Worm (Caenorhabditis elegans) whole organism, L4 larva: ENCODE results near the gene F53F1.6.
"Not testable (repeated sequence)": the region's sequence is repeated elsewhere in the genome, so short reads cannot be mapped to it uniquely, and the experiment has no call there.

Source experiments
- F10B5.3 ChIP-seq: sonication (generic microtip); optimal IDR thresholded peaks from 2 replicates; lab custom pipeline; 2016; ENCODE audit warnings: mild to moderate bottlenecking, missing genetic modification characterization, missing compliant biosample characterization
- F26F4.8 ChIP-seq: fragments of 200-800 bp; sonication (Bioruptor generic); conservative IDR thresholded peaks from 2 replicates; pipeline ENCODE4 v1.3.6; 2022; ENCODE audit warnings: missing genetic modification characterization, missing compliant biosample characterization
- F44E2.7 ChIP-seq: fragments of 200-800 bp; sonication (Bioruptor generic); IDR thresholded peaks from 2 replicates; pipeline ENCODE4 v2.1.2; 2022; ENCODE audit warnings: missing genetic modification characterization, missing compliant biosample characterization
- T20F7.1 ChIP-seq: fragments of 200-800 bp; sonication (Bioruptor generic); optimal IDR thresholded peaks from 2 replicates; lab custom pipeline; 2018; ENCODE audit warnings: mild to moderate bottlenecking, missing genetic modification characterization, missing compliant biosample characterization
- T26A8.4 ChIP-seq: fragments of 200-800 bp; sonication (Bioruptor generic); IDR thresholded peaks from 2 replicates; pipeline ENCODE4 v1.3.6; 2022; ENCODE audit warnings: missing genetic modification characterization, missing compliant biosample characterization
- Y105C5A.15 ChIP-seq: fragments of 200-800 bp; sonication (Bioruptor generic); IDR thresholded peaks from 2 replicates; pipeline ENCODE4 v1.3.6; 2022; ENCODE audit warnings: missing genetic modification characterization, missing compliant biosample characterization
- ZK546.5 ChIP-seq, 2 experiments: sonication (generic microtip); optimal IDR thresholded peaks; 2 replicates each; lab custom pipeline; 2017; ENCODE audit warnings: missing biosample characterization in 2 of 2, missing genetic modification characterization in 2 of 2
- aha-1 ChIP-seq: fragments of 150-350 bp; peaks from one replicate; lab custom pipeline; 2014; ENCODE audit warnings: missing biosample characterization, missing genetic modification characterization
- attf-4 ChIP-seq: sonication (generic microtip); optimal IDR thresholded peaks from 3 replicates; lab custom pipeline; 2017; ENCODE audit warnings: missing biosample characterization, missing genetic modification characterization
- ceh-28 ChIP-seq: fragments of 150-350 bp; optimal IDR thresholded peaks from 2 replicates; lab custom pipeline; 2014; ENCODE audit warnings: missing biosample characterization, missing genetic modification reagents, missing genetic modification characterization
- ceh-62 ChIP-seq: sonication (generic microtip); optimal IDR thresholded peaks from 2 replicates; lab custom pipeline; 2017; ENCODE audit warnings: missing biosample characterization, missing genetic modification characterization
- ceh-82 ChIP-seq: sonication (generic microtip); optimal IDR thresholded peaks from 2 replicates; lab custom pipeline; 2017; ENCODE audit warnings: missing biosample characterization, missing genetic modification characterization
- daf-8 ChIP-seq: fragments of 200-800 bp; sonication (Bioruptor generic); IDR thresholded peaks from 2 replicates; pipeline ENCODE4 v1.3.6; 2022; ENCODE audit warnings: missing genetic modification characterization, missing compliant biosample characterization
- dmd-8 ChIP-seq: fragments of 200-800 bp; sonication (Bioruptor generic); IDR thresholded peaks from 2 replicates; pipeline ENCODE4 v1.3.6; 2022; ENCODE audit warnings: missing genetic modification characterization, missing compliant biosample characterization
- dve-1 ChIP-seq: sonication (generic microtip); optimal IDR thresholded peaks from 2 replicates; lab custom pipeline; 2017; ENCODE audit warnings: antibody characterized with exemption, mild to moderate bottlenecking, missing genetic modification characterization, missing compliant biosample characterization; ENCODE audit not compliant: insufficient read depth
- egl-43 ChIP-seq: fragments of 200-800 bp; sonication (Bioruptor generic); IDR thresholded peaks from 2 replicates; pipeline ENCODE4 v1.3.6; 2022; ENCODE audit warnings: missing genetic modification reagents, missing genetic modification characterization, missing compliant biosample characterization
- hlh-30 ChIP-seq: sonication (generic microtip); optimal IDR thresholded peaks from 2 replicates; lab custom pipeline; 2017; ENCODE audit warnings: antibody characterized with exemption, mild to moderate bottlenecking, missing genetic modification characterization, missing compliant biosample characterization; ENCODE audit not compliant: insufficient read depth
- lim-7 ChIP-seq: fragments of 200-800 bp; sonication (Bioruptor generic); IDR thresholded peaks from 2 replicates; pipeline ENCODE4 v1.3.6; 2022; ENCODE audit warnings: missing genetic modification characterization, missing compliant biosample characterization
- lin-1 ChIP-seq: fragments of 200-800 bp; sonication (Bioruptor generic); IDR thresholded peaks from 2 replicates; pipeline ENCODE4 v1.3.6; 2022; ENCODE audit warnings: missing genetic modification reagents, missing genetic modification characterization, missing compliant biosample characterization
- lin-38 ChIP-seq: fragments of 200-800 bp; sonication (Bioruptor generic); IDR thresholded peaks from 2 replicates; pipeline ENCODE4 v1.3.6; 2022; ENCODE audit warnings: missing genetic modification reagents, missing genetic modification characterization, missing compliant biosample characterization
- lir-3 ChIP-seq: sonication (generic microtip); optimal IDR thresholded peaks from 2 replicates; lab custom pipeline; 2016; ENCODE audit warnings: mild to moderate bottlenecking, missing genetic modification characterization, missing compliant biosample characterization
- madf-9 ChIP-seq: fragments of 200-800 bp; sonication (Bioruptor generic); conservative IDR thresholded peaks from 2 replicates; pipeline ENCODE4 v1.3.6; 2022; ENCODE audit warnings: missing genetic modification reagents, missing genetic modification characterization, missing compliant biosample characterization
- mep-1 ChIP-seq: fragments of 150-350 bp; sonication (generic microtip); optimal IDR thresholded peaks from 3 replicates; lab custom pipeline; 2014; ENCODE audit warnings: missing biosample characterization, missing genetic modification characterization
- mxl-3 ChIP-seq: fragments of 200-800 bp; sonication (Bioruptor generic); optimal IDR thresholded peaks from 2 replicates; lab custom pipeline; 2018; ENCODE audit warnings: mild to moderate bottlenecking, missing genetic modification characterization, missing compliant biosample characterization
- nhr-11 ChIP-seq: fragments of 150-350 bp; optimal IDR thresholded peaks from 2 replicates; lab custom pipeline; 2014; ENCODE audit warnings: missing biosample characterization, missing genetic modification characterization
- nhr-25 ChIP-seq: sonication (generic microtip); optimal IDR thresholded peaks from 2 replicates; lab custom pipeline; 2017; ENCODE audit warnings: missing genetic modification characterization, mild to moderate bottlenecking, missing compliant biosample characterization, antibody characterized with exemption, moderate library complexity, borderline replicate concordance; ENCODE audit not compliant: insufficient read depth
- nhr-28 ChIP-seq: fragments of 150-350 bp; optimal IDR thresholded peaks from 2 replicates; lab custom pipeline; 2014; ENCODE audit warnings: missing biosample characterization, missing genetic modification characterization
- nhr-6 ChIP-seq: fragments of 150-350 bp; optimal IDR thresholded peaks from 2 replicates; lab custom pipeline; 2014; ENCODE audit warnings: missing biosample characterization, missing genetic modification characterization
- nhr-77 ChIP-seq: fragments of 150-350 bp; optimal IDR thresholded peaks from 2 replicates; lab custom pipeline; 2014; ENCODE audit warnings: missing biosample characterization, missing genetic modification characterization
- pha-4 ChIP-seq, 2 experiments: fragments of 150-350 bp in 1 of 2; fragments of 200-800 bp in 1 of 2; sonication (Bioruptor generic) in 1 of 2; IDR thresholded peaks in 1 of 2; optimal IDR thresholded peaks in 1 of 2; 2 replicates each; pipeline versions ENCODE4 v1.3.6 to Lab custom; 2014 to 2022; ENCODE audit warnings: missing genetic modification characterization in 2 of 2, missing genetic modification reagents in 2 of 2, missing biosample characterization in 1 of 2, missing compliant biosample characterization in 1 of 2
- sdz-12 ChIP-seq: fragments of 200-800 bp; sonication (Bioruptor generic); optimal IDR thresholded peaks from 2 replicates; lab custom pipeline; 2018; ENCODE audit warnings: mild to moderate bottlenecking, missing genetic modification characterization, missing compliant biosample characterization
- set-16 ChIP-seq: fragments of 200-800 bp; sonication (Bioruptor generic); IDR thresholded peaks from 2 replicates; pipeline ENCODE4 v1.3.6; 2022; ENCODE audit warnings: missing genetic modification reagents, missing genetic modification characterization, missing compliant biosample characterization
- snpc-1.2 ChIP-seq: fragments of 200-800 bp; sonication (Bioruptor generic); IDR thresholded peaks from 2 replicates; pipeline ENCODE4 v1.3.6; 2022; ENCODE audit warnings: missing genetic modification reagents, missing genetic modification characterization, missing compliant biosample characterization
- spr-1 ChIP-seq: sonication (generic microtip); optimal IDR thresholded peaks from 2 replicates; lab custom pipeline; 2016; ENCODE audit warnings: mild to moderate bottlenecking, missing genetic modification characterization, missing compliant biosample characterization
- tag-97 ChIP-seq: fragments of 200-800 bp; sonication (Bioruptor generic); IDR thresholded peaks from 2 replicates; pipeline ENCODE4 v1.3.6; 2022; ENCODE audit warnings: missing genetic modification characterization, missing compliant biosample characterization
- unc-39 ChIP-seq: sonication (generic microtip); optimal IDR thresholded peaks from 2 replicates; lab custom pipeline; 2017; ENCODE audit warnings: missing biosample characterization, missing genetic modification characterization
- unc-62 ChIP-seq, 3 experiments: fragments of 150-350 bp in 1 of 3; sonication (generic microtip); optimal IDR thresholded peaks in 2 of 3; peaks in 1 of 3; 1 replicate in 1 of 3; 2 replicates in 2 of 3; lab custom pipeline; 2014 to 2017; ENCODE audit warnings: missing biosample characterization in 3 of 3, missing genetic modification characterization in 3 of 3, missing genetic modification reagents in 3 of 3, missing genotype in 1 of 3
- zfp-2 ChIP-seq: sonication (generic microtip); optimal IDR thresholded peaks from 2 replicates; lab custom pipeline; 2016; ENCODE audit warnings: mild to moderate bottlenecking, missing genetic modification characterization, missing compliant biosample characterization
- zip-11 ChIP-seq: fragments of 200-800 bp; sonication (Bioruptor generic); IDR thresholded peaks from 2 replicates; pipeline ENCODE4 v1.3.6; 2022; ENCODE audit warnings: missing genetic modification characterization, missing compliant biosample characterization

Gene F53F1.6

DNA sequence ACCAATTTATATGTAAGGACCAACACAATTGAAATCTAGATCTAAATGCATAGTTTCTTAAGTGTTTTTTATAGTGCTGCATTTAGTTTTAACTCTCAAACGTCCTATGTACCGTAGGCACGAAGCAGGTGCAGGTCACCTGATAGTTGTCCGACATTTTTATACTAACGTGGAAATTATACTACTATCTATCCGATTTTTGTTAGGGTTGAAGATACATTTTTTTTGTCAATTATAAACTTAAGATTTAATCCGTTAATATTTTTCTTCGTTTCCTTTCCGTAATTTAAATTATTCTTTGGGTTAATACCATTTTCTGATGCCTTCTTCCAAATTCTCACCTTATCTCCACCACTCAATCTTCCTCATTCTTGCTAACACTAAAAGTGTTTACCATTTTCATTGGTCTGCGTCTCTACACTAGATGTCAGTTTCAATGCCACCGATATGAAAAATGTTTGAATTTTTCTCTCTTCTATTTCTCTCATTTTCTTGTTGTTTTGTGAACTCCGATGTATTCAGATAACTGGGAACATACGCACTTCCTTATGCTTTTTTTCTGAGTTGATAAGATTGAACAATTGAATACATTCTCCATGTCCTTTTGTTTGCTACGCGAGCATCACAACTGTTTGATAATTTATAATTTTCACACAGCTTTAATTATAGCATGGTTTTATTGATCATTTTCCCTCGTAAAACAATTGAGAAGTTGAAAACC is 28.0 kb upstream of the F53F1.6 start, which contains the start of gene Y2H9A.4 (continued):
- TF ChIP-seq madf-9 (GFP tag; lab: Robert Waterston, UW) (no peak), attf-4 (no peak), nhr-11 (tag; lab: Kevin White, UChicago) (no peak), pha-4 (GFP tag; IDR thresholded peaks at IDR 0.05; lab: Robert Waterston, UW) (no peak), pha-4 (tag; optimal IDR thresholded peaks at IDR 0.05; lab: Kevin White, UChicago) (no peak), zfp-2 (tag; lab: Kevin White, UChicago) (no peak), F10B5.3 (tag; lab: Kevin White, UChicago) (no peak), dve-1 (tag; lab: Kevin White, UChicago) (peak; percentile 36), nhr-6 (tag; lab: Kevin White, UChicago) (peak; percentile 29), nhr-28 (peak; percentile 84), lir-3 (tag; lab: Kevin White, UChicago) (no peak), egl-43 (GFP tag; lab: Robert Waterston, UW) (no peak), sdz-12 (GFP tag; lab: Kevin White, UChicago) (no peak), ceh-82 (tag; lab: Kevin White, UChicago) (no peak), daf-8 (GFP tag; lab: Robert Waterston, UW) (no peak)

DNA sequence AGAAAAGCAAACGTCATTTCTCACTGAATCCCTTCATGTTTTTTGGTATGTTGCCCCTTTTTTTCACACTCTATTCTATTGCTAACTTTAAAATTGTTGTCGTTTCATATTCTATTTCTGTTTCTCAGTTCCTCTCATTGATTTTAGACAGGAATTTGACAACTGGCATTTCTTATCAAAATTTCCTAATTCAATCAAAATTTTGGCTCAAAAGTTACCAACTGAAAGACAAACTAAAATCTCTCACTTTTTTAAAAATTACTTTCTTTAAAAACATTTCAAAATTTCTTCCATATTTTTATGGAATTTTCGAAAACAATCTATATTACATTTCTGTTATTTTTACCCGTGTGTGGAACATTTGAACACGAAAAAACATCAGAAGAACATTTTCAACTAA is 26.1 kb upstream of the F53F1.6 start, which contains the start of gene Y2H9A.6:
Y2H9A.6 (plus strand) TSS at position 301 of the 400 bp plus-strand sequence.
- not testable (repeated sequence) for TF ChIP-seq unc-39 (tag; lab: Kevin White, UChicago); dmd-8; lin-1 (GFP tag; lab: Robert Waterston, UW)

DNA sequence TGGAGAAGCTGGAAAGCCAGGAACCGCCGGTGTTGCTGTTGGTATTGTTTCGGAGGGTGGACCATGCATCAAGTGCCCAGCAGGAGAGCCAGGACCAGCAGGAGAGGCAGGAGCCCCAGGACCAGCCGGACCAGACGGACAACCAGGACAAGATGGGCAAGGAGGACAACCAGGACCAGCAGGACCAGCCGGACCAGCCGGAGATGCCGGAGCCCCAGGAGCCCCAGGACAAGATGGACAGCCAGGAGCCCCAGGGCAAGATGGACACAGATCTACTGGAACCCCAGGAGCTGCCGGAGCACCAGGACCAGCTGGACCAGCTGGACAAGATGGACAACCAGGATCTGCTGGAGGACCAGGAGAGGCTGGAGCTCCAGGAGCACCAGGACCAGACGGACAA is 25.4 kb upstream of the F53F1.6 start:
- 0 out of 2 replicates have a peak, but pooled peaks have one; percentile 25 for TF ChIP-seq F44E2.7 (GFP tag; lab: Robert Waterston, UW)
- no peak for TF ChIP-seq hlh-30 (tag; lab: Kevin White, UChicago)
- no peak for TF ChIP-seq nhr-25
- TF ChIP-seq lim-7 (GFP tag; lab: Robert Waterston, UW), result 0 out of 2 replicates have a peak, but pooled peaks have one; percentile 17
- TF ChIP-seq ZK546.5 (tag; optimal IDR thresholded peaks at IDR 0.05; lab: Kevin White, UChicago), result no peak
- no peak for TF ChIP-seq F26F4.8 (GFP tag; lab: Robert Waterston, UW)
- no peak for TF ChIP-seq T20F7.1 (GFP tag; lab: Kevin White, UChicago)
- peak; percentile 98 for TF ChIP-seq set-16
- no peak for TF ChIP-seq Y105C5A.15 (GFP tag; lab: Robert Waterston, UW)
- TF ChIP-seq nhr-11 (tag; lab: Kevin White, UChicago), result no peak
- TF ChIP-seq tag-97 (GFP tag; lab: Robert Waterston, UW), result no peak
- TF ChIP-seq aha-1 (tag; lab: Kevin White, UChicago), result no peak
- peak; percentile 38; the same call in 1 of the 2 replicates for TF ChIP-seq snpc-1.2 (GFP tag; lab: Robert Waterston, UW)
- no peak for TF ChIP-seq spr-1
- no peak for TF ChIP-seq unc-62 (GFP tag; optimal IDR thresholded peaks at IDR 0.05 in 1 of 2; lab: Kevin White, UChicago)
- no peak for TF ChIP-seq unc-62 (tag; optimal IDR thresholded peaks at IDR 0.05; lab: Kevin White, UChicago)
- no peak for TF ChIP-seq nhr-77 (tag; lab: Kevin White, UChicago)
- no peak for TF ChIP-seq zip-11 (GFP tag; lab: Robert Waterston, UW)
- no peak for TF ChIP-seq mep-1 (tag; lab: Kevin White, UChicago)
- 0 out of 2 replicates have a peak, but pooled peaks have one; percentile 44 for TF ChIP-seq T26A8.4
- peak; percentile 22; the same call in 1 of the 2 replicates for TF ChIP-seq lin-38 (GFP tag; lab: Robert Waterston, UW)
- no peak for TF ChIP-seq ceh-28 (tag; lab: Kevin White, UChicago)
- 0 out of 2 replicates have a peak, but pooled peaks have one; percentile 40 for TF ChIP-seq dmd-8
- no peak for TF ChIP-seq mxl-3
- TF ChIP-seq ceh-62 (tag; lab: Kevin White, UChicago), result no peak
- TF ChIP-seq, all 104 proteins: peak for 7
